Fruit fly (Drosophila melanogaster) whole organism, embryonic: ENCODE data around the gene Aatf.

ENCODE experiments used
- CG10267 ChIP-seq: fragments of 200-800 bp; sonication (Bioruptor generic); optimal IDR thresholded peaks from 2 replicates; lab custom pipeline; 2018; ENCODE audit warnings: missing biosample characterization, mild to moderate bottlenecking, missing genetic modification characterization, moderate library complexity
- CG10565 ChIP-seq: fragments of 200-800 bp; sonication (Bioruptor generic); optimal IDR thresholded peaks from 3 replicates; lab custom pipeline; 2016; ENCODE audit warnings: missing biosample characterization, mild to moderate bottlenecking, missing genetic modification characterization
- CG11093 ChIP-seq: fragments of 200-800 bp; sonication (Bioruptor generic); IDR thresholded peaks from 3 replicates; pipeline ENCODE4 v1.3.6; 2022; ENCODE audit warnings: missing biosample characterization, missing genetic modification characterization
- CG13123 ChIP-seq: fragments of 200-800 bp; sonication (Bioruptor generic); optimal IDR thresholded peaks from 2 replicates; lab custom pipeline; 2016; ENCODE audit warnings: missing biosample characterization, missing genetic modification characterization
- CG13296 ChIP-seq: fragments of 200-800 bp; sonication (Bioruptor generic); optimal IDR thresholded peaks from 3 replicates; lab custom pipeline; 2018; ENCODE audit warnings: missing biosample characterization, mild to moderate bottlenecking, missing genetic modification characterization
- CG13424 ChIP-seq: fragments of 200-800 bp; sonication (Bioruptor generic); optimal IDR thresholded peaks from 2 replicates; lab custom pipeline; 2019; ENCODE audit warnings: missing biosample characterization, mild to moderate bottlenecking, missing genetic modification characterization, moderate library complexity
- CG1529 ChIP-seq: fragments of 200-800 bp; sonication (Bioruptor generic); optimal IDR thresholded peaks from 3 replicates; lab custom pipeline; 2018; ENCODE audit warnings: missing biosample characterization, missing genetic modification characterization
- CG2678 ChIP-seq: fragments of 200-800 bp; sonication (Bioruptor generic); optimal IDR thresholded peaks from 3 replicates; lab custom pipeline; 2019; ENCODE audit warnings: missing biosample characterization, mild to moderate bottlenecking, missing genetic modification characterization, moderate library complexity
- CG32767 ChIP-seq: fragments of 200-800 bp; sonication (Bioruptor generic); IDR thresholded peaks from 2 replicates; pipeline ENCODE4 v1.3.6; 2022; ENCODE audit warnings: missing biosample characterization, missing genetic modification characterization
- CG33213 ChIP-seq: fragments of 200-800 bp; sonication (Bioruptor generic); optimal IDR thresholded peaks from 3 replicates; lab custom pipeline; 2016; ENCODE audit warnings: missing biosample characterization, missing genetic modification characterization
- CG34422 ChIP-seq: fragments of 200-800 bp; sonication (Bioruptor generic); IDR thresholded peaks from 3 replicates; pipeline ENCODE4 v1.3.6; 2022; ENCODE audit warnings: missing biosample characterization, missing genetic modification characterization
- CG4424 ChIP-seq: fragments of 200-800 bp; sonication (Bioruptor generic); optimal IDR thresholded peaks from 3 replicates; lab custom pipeline; 2016; ENCODE audit warnings: missing biosample characterization, missing genetic modification characterization
- CG4820 ChIP-seq: fragments of 200-800 bp; sonication (Bioruptor generic); optimal IDR thresholded peaks from 3 replicates; lab custom pipeline; 2016; ENCODE audit warnings: missing biosample characterization, missing genetic modification characterization
- CG8089 ChIP-seq: fragments of 200-800 bp; sonication (Bioruptor generic); optimal IDR thresholded peaks from 3 replicates; lab custom pipeline; 2016; ENCODE audit warnings: missing biosample characterization, missing genetic modification characterization
- CG9727 ChIP-seq: fragments of 200-800 bp; sonication (Bioruptor generic); optimal IDR thresholded peaks from 3 replicates; lab custom pipeline; 2017; ENCODE audit warnings: missing biosample characterization, mild to moderate bottlenecking, missing genetic modification characterization
- CG9876 ChIP-seq: fragments of 200-800 bp; sonication (Bioruptor generic); optimal IDR thresholded peaks from 2 replicates; lab custom pipeline; 2016; ENCODE audit warnings: missing biosample characterization, missing genetic modification characterization
- CkIIα-i1 ChIP-seq: fragments of 200-800 bp; sonication (Bioruptor generic); IDR thresholded peaks from 2 replicates; pipeline ENCODE4 v1.3.6; 2022; ENCODE audit warnings: missing biosample characterization, missing genetic modification characterization
- Elba2 ChIP-seq: fragments of 200-800 bp; sonication (Bioruptor generic); optimal IDR thresholded peaks from 3 replicates; lab custom pipeline; 2016; ENCODE audit warnings: missing biosample characterization, missing genetic modification characterization
- Ets65A ChIP-seq: fragments of 200-800 bp; sonication (Bioruptor generic); peaks from one replicate; lab custom pipeline; 2016; ENCODE audit warnings: missing biosample characterization, missing genetic modification characterization
- Ets97D ChIP-seq: fragments of 200-800 bp; sonication (Bioruptor generic); optimal IDR thresholded peaks from 3 replicates; lab custom pipeline; 2016; ENCODE audit warnings: missing biosample characterization, missing genetic modification characterization
- Side ChIP-seq: fragments of 200-800 bp; sonication (Bioruptor generic); optimal IDR thresholded peaks from 2 replicates; lab custom pipeline; 2016; ENCODE audit warnings: missing biosample characterization, missing genetic modification characterization
- Sox102F ChIP-seq: fragments of 200-800 bp; sonication (Bioruptor generic); optimal IDR thresholded peaks from 2 replicates; lab custom pipeline; 2018; ENCODE audit warnings: missing biosample characterization, mild to moderate bottlenecking, missing genetic modification characterization, moderate library complexity
- Ssrp ChIP-seq: fragments of 200-800 bp; sonication (Bioruptor generic); optimal IDR thresholded peaks from 2 replicates; lab custom pipeline; 2018; ENCODE audit warnings: missing biosample characterization, mild to moderate bottlenecking, missing genetic modification characterization, moderate library complexity
- Tbp ChIP-seq: fragments of >200 bp; optimal IDR thresholded peaks from 2 replicates; lab custom pipeline; 2018; ENCODE audit warnings: missing biosample characterization, missing genetic modification characterization
- ara ChIP-seq: fragments of 200-800 bp; sonication (Bioruptor generic); IDR thresholded peaks from 2 replicates; pipeline ENCODE4 v1.3.6; 2022; ENCODE audit warnings: missing biosample characterization, missing genetic modification characterization
- ato ChIP-seq: fragments of 200-800 bp; sonication (Bioruptor generic); IDR thresholded peaks from 2 replicates; pipeline ENCODE4 v1.3.6; 2022; ENCODE audit warnings: missing biosample characterization, missing genetic modification characterization; ENCODE audit not compliant: partially characterized antibody
- bab2 ChIP-seq: fragments of 200-800 bp; sonication (Bioruptor generic); optimal IDR thresholded peaks from 2 replicates; lab custom pipeline; 2016; ENCODE audit warnings: missing biosample characterization, missing genetic modification characterization
- bbx ChIP-seq: fragments of 200-800 bp; sonication (Bioruptor generic); IDR thresholded peaks from 2 replicates; pipeline ENCODE4 v1.3.6; 2022; ENCODE audit warnings: missing biosample characterization, missing genetic modification characterization; ENCODE audit not compliant: partially characterized antibody
- chm ChIP-seq: fragments of 200-800 bp; sonication (Bioruptor generic); IDR thresholded peaks from 2 replicates; pipeline ENCODE4 v1.3.6; 2022; ENCODE audit warnings: missing biosample characterization, missing genetic modification characterization
- crp ChIP-seq, 2 experiments: fragments of 200-800 bp; sonication (Bioruptor generic); optimal IDR thresholded peaks; 2 replicates in 1 of 2; 3 replicates in 1 of 2; lab custom pipeline; 2017; ENCODE audit warnings: missing biosample characterization in 2 of 2, missing genetic modification characterization in 2 of 2, mild to moderate bottlenecking in 1 of 2, moderate library complexity in 1 of 2
- ewg ChIP-seq: fragments of 200-800 bp; sonication (Bioruptor generic); optimal IDR thresholded peaks from 3 replicates; lab custom pipeline; 2017; ENCODE audit warnings: mild to moderate bottlenecking, missing biosample characterization, missing genetic modification reagents, missing genetic modification characterization
- fd3F ChIP-seq: fragments of 200-800 bp; sonication (Bioruptor generic); optimal IDR thresholded peaks from 2 replicates; lab custom pipeline; 2018; ENCODE audit warnings: missing biosample characterization, mild to moderate bottlenecking, missing genetic modification characterization, moderate library complexity
- gcm ChIP-seq: fragments of 200-800 bp; sonication (Bioruptor generic); optimal IDR thresholded peaks from 2 replicates; lab custom pipeline; 2019; ENCODE audit warnings: missing biosample characterization, mild to moderate bottlenecking, missing genetic modification characterization, moderate library complexity
- gro ChIP-seq: fragments of 200-800 bp; sonication (Bioruptor generic); optimal IDR thresholded peaks from 2 replicates; lab custom pipeline; 2016; ENCODE audit warnings: missing biosample characterization, missing genetic modification characterization
- ind ChIP-seq: fragments of 200-800 bp; sonication (Bioruptor generic); optimal IDR thresholded peaks from 3 replicates; lab custom pipeline; 2016; ENCODE audit warnings: missing biosample characterization, missing genetic modification characterization
- insv ChIP-seq, 2 experiments: fragments of 200-800 bp; sonication (Bioruptor generic); optimal IDR thresholded peaks; 3 replicates each; lab custom pipeline; 2016 to 2018; ENCODE audit warnings: missing biosample characterization in 2 of 2, missing genetic modification characterization in 2 of 2
- inv ChIP-seq: fragments of 200-800 bp; sonication (Bioruptor generic); IDR thresholded peaks from 2 replicates; pipeline ENCODE4 v1.3.6; 2022; ENCODE audit warnings: missing biosample characterization, missing genetic modification characterization; ENCODE audit not compliant: partially characterized antibody
- lilli ChIP-seq: fragments of 200-800 bp; sonication (Bioruptor generic); optimal IDR thresholded peaks from 3 replicates; lab custom pipeline; 2016; ENCODE audit warnings: missing biosample characterization, missing genetic modification characterization
- nom ChIP-seq: fragments of 200-800 bp; sonication (Bioruptor generic); optimal IDR thresholded peaks from 2 replicates; lab custom pipeline; 2017; ENCODE audit warnings: missing biosample characterization, missing genetic modification characterization, mild to moderate bottlenecking, moderate library complexity, missing genetic modification reagents
- oc ChIP-seq: fragments of 200-800 bp; sonication (Bioruptor generic); optimal IDR thresholded peaks from 2 replicates; lab custom pipeline; 2018; ENCODE audit warnings: missing biosample characterization, mild to moderate bottlenecking, missing genetic modification characterization, moderate library complexity
- pfk ChIP-seq: fragments of 200-800 bp; sonication (Bioruptor generic); optimal IDR thresholded peaks from 2 replicates; lab custom pipeline; 2018; ENCODE audit warnings: missing biosample characterization, mild to moderate bottlenecking, missing genetic modification characterization, moderate library complexity
- pnt ChIP-seq: fragments of 200-800 bp; sonication (Bioruptor generic); optimal IDR thresholded peaks from 3 replicates; lab custom pipeline; 2016; ENCODE audit warnings: missing biosample characterization, missing genetic modification characterization
- pum ChIP-seq: fragments of 200-800 bp; sonication (Bioruptor generic); optimal IDR thresholded peaks from 2 replicates; lab custom pipeline; 2016; ENCODE audit warnings: missing biosample characterization, missing genetic modification characterization
- run ChIP-seq: fragments of 200-800 bp; sonication (Bioruptor generic); optimal IDR thresholded peaks from 3 replicates; lab custom pipeline; 2018; ENCODE audit warnings: missing biosample characterization, mild to moderate bottlenecking, missing genetic modification characterization
- sd ChIP-seq: fragments of 200-800 bp; sonication (Bioruptor generic); optimal IDR thresholded peaks from 3 replicates; lab custom pipeline; 2018; ENCODE audit warnings: missing biosample characterization, mild to moderate bottlenecking, missing genetic modification characterization, moderate library complexity
- sima ChIP-seq: fragments of 200-800 bp; sonication (Bioruptor generic); optimal IDR thresholded peaks from 2 replicates; lab custom pipeline; 2016; ENCODE audit warnings: missing biosample characterization, missing genetic modification characterization
- sug ChIP-seq: fragments of 200-800 bp; optimal IDR thresholded peaks from 2 replicates; lab custom pipeline; 2019; ENCODE audit warnings: missing biosample characterization, mild to moderate bottlenecking, missing genetic modification characterization, moderate library complexity
- zen ChIP-seq: fragments of 200-800 bp; sonication (Bioruptor generic); optimal IDR thresholded peaks from 3 replicates; lab custom pipeline; 2018; ENCODE audit warnings: missing biosample characterization, mild to moderate bottlenecking, missing genetic modification characterization, moderate library complexity
- zen2 ChIP-seq: fragments of 200-800 bp; sonication (Bioruptor generic); IDR thresholded peaks from 3 replicates; pipeline ENCODE4 v1.3.6; 2022; ENCODE audit warnings: missing biosample characterization, missing genetic modification characterization; ENCODE audit not compliant: partially characterized antibody

Gene Aatf

dm6 chr2L:6723750-6724503 is 6.5 kb downstream of the Aatf start, which contains the start of gene Liprin-alpha (continued):
- TF ChIP-seq CG4820 (GFP tag; lab: Kevin White, UChicago) (no peak), zen2 (GFP tag; lab: Robert Waterston, UW) (no peak), CG8089 (GFP tag; lab: Kevin White, UChicago) (no peak), bbx (GFP tag; lab: Robert Waterston, UW) (peak; percentile 44; the same call in 1 of the 2 replicates), Ets97D (GFP tag; lab: Kevin White, UChicago) (peak; percentile 8), CG9727 (GFP tag; lab: Kevin White, UChicago) (no peak), pnt (GFP tag; lab: Kevin White, UChicago) (no peak), ato (GFP tag; lab: Robert Waterston, UW) (0 out of 2 replicates have a peak, but pooled peaks have one; percentile 19), ewg (GFP tag; lab: Kevin White, UChicago) (no peak), CG2678 (tag; lab: Kevin White, UChicago) (no peak), inv (GFP tag; lab: Robert Waterston, UW) (no peak), CG32767 (GFP tag; lab: Robert Waterston, UW) (no peak), CkIIα-i1 (no peak), CG34422 (GFP tag; lab: Robert Waterston, UW) (peak; percentile 72; the same call in 2 of the 3 replicates), Ssrp (no peak), Sox102F (GFP tag; lab: Kevin White, UChicago) (no peak), sd (tag; lab: Kevin White, UChicago) (peak; percentile 99), Elba2 (GFP tag; lab: Kevin White, UChicago) (no peak), CG10267 (tag; lab: Kevin White, UChicago) (no peak), oc (tag; lab: Kevin White, UChicago) (no peak), CG13123 (no peak), chm (GFP tag; lab: Robert Waterston, UW) (peak; percentile 56; the same call in 1 of the 2 replicates), CG11093 (GFP tag; lab: Robert Waterston, UW) (no peak), Side (no peak), CG10565 (GFP tag; lab: Kevin White, UChicago) (no peak), gro (no peak), ara (no peak), CG33213 (GFP tag; lab: Kevin White, UChicago) (no peak), Tbp (GFP tag; lab: Kevin White, UChicago) (no peak), insv (GFP tag; optimal IDR thresholded peaks at IDR 0.05; lab: Kevin White, UChicago) (peak; percentile 14 to 92), lilli (GFP tag; lab: Kevin White, UChicago) (no peak), nom (no peak), CG13424 (no peak), bab2 (GFP tag; lab: Kevin White, UChicago) (no peak), sima (GFP tag; lab: Kevin White, UChicago) (no peak), fd3F (no peak), gcm (no peak), sug (tag; lab: Kevin White, UChicago) (no peak), CG9876 (GFP tag; lab: Kevin White, UChicago) (no peak), zen (tag; lab: Kevin White, UChicago) (peak; percentile 16), pfk (GFP tag; lab: Kevin White, UChicago) (no peak), pum (GFP tag; lab: Kevin White, UChicago) (no peak), CG13296 (GFP tag; lab: Kevin White, UChicago) (no peak), run (tag; lab: Kevin White, UChicago) (no peak), ind (GFP tag; lab: Kevin White, UChicago) (no peak), CG1529 (GFP tag; lab: Kevin White, UChicago) (peak; percentile 87), CG4424 (GFP tag; lab: Kevin White, UChicago) (no peak), Ets65A (no peak), crp (GFP tag; optimal IDR thresholded peaks at IDR 0.05; lab: Kevin White, UChicago) (no peak)
